Fruit fly (Drosophila melanogaster): ENCODE data around the gene Pos.
A peak's percentile ranks its signal among the peaks of the same experiment; 100 is the strongest.

Gene Pos

dm6 chr3R:32032885-32033284, 5.2 kb upstream of the Pos start (continued):
- TF ChIP-seq CG11093 (GFP tag; IDR thresholded peaks at IDR 0.05): no peak
- no peak for TF ChIP-seq trem (tag; optimal IDR thresholded peaks at IDR 0.05)
- no peak for TF ChIP-seq HLH54F (GFP tag; optimal IDR thresholded peaks at IDR 0.05)
- TF ChIP-seq chn (GFP tag; optimal IDR thresholded peaks at IDR 0.05): peak; percentile 12
- 0 out of 2 replicates have a peak, but pooled peaks have one; percentile 26 for TF ChIP-seq CG32772 (GFP tag; IDR thresholded peaks at IDR 0.05)
- TF ChIP-seq stc (GFP tag; IDR thresholded peaks at IDR 0.05): no peak
- 0 out of 2 replicates have a peak, but pooled peaks have one; percentile 14 for TF ChIP-seq CG31441 (GFP tag; IDR thresholded peaks at IDR 0.05)
- 0 out of 3 replicates have a peak, but pooled peaks have one; percentile 26 for TF ChIP-seq CG17361 (GFP tag; IDR thresholded peaks at IDR 0.05)
- TF ChIP-seq hbn (GFP tag; IDR thresholded peaks at IDR 0.05; ENCODE audit: partially characterized antibody): no peak
- TF ChIP-seq ken (GFP tag; IDR thresholded peaks at IDR 0.05): 0 out of 3 replicates have a peak, but pooled peaks have one; percentile 26
- TF ChIP-seq unpg (GFP tag; optimal IDR thresholded peaks at IDR 0.05): peak; percentile 30
- TF ChIP-seq Gug (GFP tag; IDR thresholded peaks at IDR 0.05): peak; percentile 32; the same call in 2 of the 4 replicates
- TF ChIP-seq E2f1 (GFP tag; IDR thresholded peaks at IDR 0.05): peak; percentile 33; the same call in 1 of the 2 replicates
- no peak for TF ChIP-seq CG1832 (GFP tag; optimal IDR thresholded peaks at IDR 0.05)
- TF ChIP-seq kah (GFP tag; optimal IDR thresholded peaks at IDR 0.05): no peak
- peak in 1 of 2 experiments; percentile 25 for TF ChIP-seq Pdp1 (GFP tag; optimal IDR thresholded peaks at IDR 0.05)
- peak; percentile 43; the same call in 1 of the 2 replicates for TF ChIP-seq ara (GFP tag; IDR thresholded peaks at IDR 0.05)
- TF ChIP-seq CG9876 (GFP tag; optimal IDR thresholded peaks at IDR 0.05): no peak
- TF ChIP-seq Hr51 (GFP tag; optimal IDR thresholded peaks at IDR 0.05): peak in 1 of 2 experiments; percentile 10
- TF ChIP-seq CG11504 (tag; optimal IDR thresholded peaks at IDR 0.05): peak; percentile 51
- peak; percentile 46 for TF ChIP-seq dmrt99B (tag; optimal IDR thresholded peaks at IDR 0.05)
- peak; percentile 33 for TF ChIP-seq Sox102F (GFP tag; optimal IDR thresholded peaks at IDR 0.05)
- peak; percentile 8 for TF ChIP-seq ATbp (GFP tag; optimal IDR thresholded peaks at IDR 0.05)
- no peak for TF ChIP-seq bowl (GFP tag; IDR thresholded peaks at IDR 0.05)
- TF ChIP-seq CG6689 (GFP tag; IDR thresholded peaks at IDR 0.05): peak; percentile 39; the same call in 1 of the 2 replicates
- TF ChIP-seq ranshi (GFP tag; IDR thresholded peaks at IDR 0.05): peak; percentile 46; the same call in 1 of the 2 replicates
- TF ChIP-seq CG7839 (tag; optimal IDR thresholded peaks at IDR 0.05): peak; percentile 27
- 0 out of 2 replicates have a peak, but pooled peaks have one; percentile 24 for TF ChIP-seq vvl (GFP tag; IDR thresholded peaks at IDR 0.05)
- 0 out of 2 replicates have a peak, but pooled peaks have one; percentile 17 for TF ChIP-seq CG4730 (GFP tag; IDR thresholded peaks at IDR 0.05)
- peak in 1 of 2 experiments; percentile 24 for TF ChIP-seq bsh (GFP tag; optimal IDR thresholded peaks at IDR 0.05)
- TF ChIP-seq lab (GFP tag; optimal IDR thresholded peaks at IDR 0.05): peak; percentile 20
- TF ChIP-seq CG2120 (GFP tag; optimal IDR thresholded peaks at IDR 0.05): peak; percentile 4
- peak; percentile 49; the same call in 1 of the 2 replicates for TF ChIP-seq sisA (GFP tag; IDR thresholded peaks at IDR 0.05)
- peak; percentile 58 for TF ChIP-seq Xrp1 (GFP tag; IDR thresholded peaks at IDR 0.05)

- TF ChIP-seq CG17912 (GFP tag; optimal IDR thresholded peaks at IDR 0.05): no peak
- peak; percentile 12 for TF ChIP-seq Ets97D (GFP tag; optimal IDR thresholded peaks at IDR 0.05)
- no peak for TF ChIP-seq CG32772 (GFP tag; IDR thresholded peaks at IDR 0.05)
- TF ChIP-seq CG2116 (GFP tag; optimal IDR thresholded peaks at IDR 0.05): peak; percentile 38
- TF ChIP-seq CG4820 (GFP tag; optimal IDR thresholded peaks at IDR 0.05): no peak
- TF ChIP-seq CG9876 (GFP tag; optimal IDR thresholded peaks at IDR 0.05): no peak
- peak; percentile 27 for TF ChIP-seq stwl (tag; optimal IDR thresholded peaks at IDR 0.05)
- peak; percentile 50 for TF ChIP-seq Med (GFP tag)
- TF ChIP-seq dati (GFP tag; IDR thresholded peaks at IDR 0.05): no peak
- TF ChIP-seq fd3F (GFP tag; optimal IDR thresholded peaks at IDR 0.05): no peak
- peak; percentile 63 for TF ChIP-seq CG7271 (tag; optimal IDR thresholded peaks at IDR 0.05)
Measured at dm6 chr3R:32043778-32044177, 5.6 kb downstream of the Pos start.
